Worm (Caenorhabditis elegans) whole organism, late embryonic: Measurements from ENCODE around the gene gakh-1.

Experiments used
- ama-1 ChIP-seq: fragments of 150-350 bp; optimal IDR thresholded peaks from 2 replicates; lab custom pipeline; 2014
- hlh-6 ChIP-seq: sonication (generic microtip); optimal IDR thresholded peaks from 2 replicates; lab custom pipeline; 2016; ENCODE audit warnings: missing genotype, missing genetic modification characterization, missing compliant biosample characterization

DNA sequence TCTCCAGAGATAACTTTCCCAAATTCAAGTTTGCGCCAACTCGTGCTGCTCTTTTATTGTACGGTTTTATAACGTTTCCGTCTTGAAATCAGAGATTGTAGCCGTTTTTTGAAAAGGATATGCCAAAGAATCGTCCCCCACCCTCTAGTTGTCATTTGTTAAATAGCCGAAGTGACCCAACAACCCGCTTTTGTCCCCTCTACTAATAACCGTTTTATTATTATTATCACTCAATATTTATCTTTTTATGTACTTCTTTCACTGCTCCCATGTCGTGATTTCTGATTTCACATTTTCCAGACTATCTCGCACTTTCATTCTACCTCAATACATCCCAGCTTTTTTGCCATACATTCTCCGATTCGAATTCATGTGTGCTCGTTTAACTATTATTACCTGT lies 44.7 kb downstream of the gakh-1 start:
- TF ChIP-seq ama-1 (lab: Kevin White, UChicago) (no peak), hlh-6 (tag; lab: Kevin White, UChicago) (no peak)
